Worm (Caenorhabditis elegans): ENCODE results near the gene T16G12.6.

The T16G12.6 gene

DNA sequence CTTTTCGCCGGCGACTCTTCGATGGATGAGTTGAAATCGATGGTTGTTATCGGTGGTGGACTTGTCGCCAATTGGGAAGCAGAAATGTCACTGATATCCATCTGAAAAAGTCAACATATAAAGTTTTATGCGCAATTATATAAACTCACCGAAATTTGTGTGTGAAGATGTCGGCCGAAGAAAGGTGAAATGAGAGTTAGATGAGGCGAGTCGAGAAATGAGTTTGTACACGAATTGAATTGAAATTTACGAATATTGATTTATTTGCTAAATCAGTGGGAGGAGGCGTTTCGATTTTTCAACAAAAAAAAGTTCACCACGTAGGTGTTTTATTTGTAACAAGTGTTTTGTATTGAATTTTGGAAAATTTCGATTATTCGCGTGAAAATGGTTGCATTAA lies 32.0 kb downstream of the T16G12.6 start, which contains the start of gene kel-10:
TSS of gene kel-10 (minus strand) at position 101 of the 400 bp plus-strand sequence.
- TF ChIP-seq him-1 (tag; optimal IDR thresholded peaks at IDR 0.05) = no peak
- TF ChIP-seq madf-3 (GFP tag; IDR thresholded peaks at IDR 0.05) = no peak

- no peak for TF ChIP-seq attf-6 (GFP tag; IDR thresholded peaks at IDR 0.05)
- TF ChIP-seq T07F8.4 (tag; optimal IDR thresholded peaks at IDR 0.05) = no peak
- TF ChIP-seq cebp-2 (GFP tag; IDR thresholded peaks at IDR 0.05) = no peak
- no peak for TF ChIP-seq F55B11.4 (tag; optimal IDR thresholded peaks at IDR 0.05; ENCODE audit: borderline replicate concordance, insufficient read depth)
- TF ChIP-seq Y56A3A.18 (GFP tag; IDR thresholded peaks at IDR 0.05) = no peak
- no peak for TF ChIP-seq dox-1 (GFP tag; IDR thresholded peaks at IDR 0.05)
- TF ChIP-seq B0019.2 (GFP tag; conservative IDR thresholded peaks at IDR 0.05) = no peak
- no peak for TF ChIP-seq nfyb-1 (GFP tag; IDR thresholded peaks at IDR 0.05)
- TF ChIP-seq madf-8 (GFP tag; conservative IDR thresholded peaks at IDR 0.05) = no peak
These were observed 37.0 kb downstream of the T16G12.6 start, which contains the start of gene srt-55 for ce11 chrIII:10106390-10106789. Gene srt-55, minus strand, starts transcription at chrIII:10106490.

ce11 chrIII:10108995-10109394 lies 39.6 kb downstream of the T16G12.6 start, which contains the start of gene T16H12.9:
Gene T16H12.9, plus strand, starts transcription at chrIII:10109295.
- TF ChIP-seq hlh-26 (GFP tag; conservative IDR thresholded peaks at IDR 0.05) (no peak), nhr-179 (tag; optimal IDR thresholded peaks at IDR 0.05) (no peak), F49E8.2 (tag; optimal IDR thresholded peaks at IDR 0.05; ENCODE audit: insufficient read depth) (no peak), unc-130 (GFP tag; optimal IDR thresholded peaks at IDR 0.05) (no peak), F57C9.4 (tag; optimal IDR thresholded peaks at IDR 0.05) (no peak), attf-6 (GFP tag; IDR thresholded peaks at IDR 0.05) (no peak), ccch-3 (GFP tag; optimal IDR thresholded peaks at IDR 0.05) (no peak), dox-1 (GFP tag; IDR thresholded peaks at IDR 0.05) (no peak), mes-4 (tag; optimal IDR thresholded peaks at IDR 0.05) (no peak), ceh-79 (tag; optimal IDR thresholded peaks at IDR 0.05) (no peak), hsf-1 (GFP tag; IDR thresholded peaks at IDR 0.05) (no peak), hmg-20 (GFP tag; IDR thresholded peaks at IDR 0.05) (no peak), nhr-80 (tag; optimal IDR thresholded peaks at IDR 0.05) (no peak), Y67H2A.10 (GFP tag; conservative IDR thresholded peaks at IDR 0.05) (no peak), F23B12.7 (tag; optimal IDR thresholded peaks at IDR 0.05; ENCODE audit: insufficient read depth) (no peak), ztf-22 (GFP tag; optimal IDR thresholded peaks at IDR 0.05) (no peak), C06A6.2 (GFP tag; conservative IDR thresholded peaks at IDR 0.05) (no peak), cebp-2 (GFP tag; IDR thresholded peaks at IDR 0.05) (no peak), ama-1 (optimal IDR thresholded peaks at IDR 0.05) (no peak), ama-1 (GFP tag; optimal IDR thresholded peaks at IDR 0.05) (no peak)

ce11 chrIII:10112958-10113357 lies 43.6 kb downstream of the T16G12.6 start, which contains the start of gene vps-29:
Gene vps-29, minus strand, starts transcription at chrIII:10113058.
- TF ChIP-seq ztf-28 (GFP tag; IDR thresholded peaks at IDR 0.05) (no peak), ztf-6 (GFP tag; IDR thresholded peaks at IDR 0.05) (no peak), F57A8.1 (GFP tag; optimal IDR thresholded peaks at IDR 0.05) (no peak), mel-28 (tag; optimal IDR thresholded peaks at IDR 0.05; ENCODE audit: borderline replicate concordance) (no peak), F22D6.2 (tag; optimal IDR thresholded peaks at IDR 0.05) (no peak), rec-8 (tag; optimal IDR thresholded peaks at IDR 0.05) (no peak), ztf-25 (GFP tag; IDR thresholded peaks at IDR 0.05) (no peak), ztf-3 (GFP tag; optimal IDR thresholded peaks at IDR 0.05) (no peak), nfyb-1 (GFP tag; IDR thresholded peaks at IDR 0.05) (no peak), lin-54 (GFP tag; optimal IDR thresholded peaks at IDR 0.05) (no peak), Y53F4B.3 (GFP tag; IDR thresholded peaks at IDR 0.05) (no peak), ceh-100 (GFP tag; IDR thresholded peaks at IDR 0.05) (no peak), mcd-1 (GFP tag; IDR thresholded peaks at IDR 0.05) (no peak), B0336.3 (GFP tag; IDR thresholded peaks at IDR 0.05) (no peak), B0035.1 (tag; optimal IDR thresholded peaks at IDR 0.05) (no peak), F57C9.4 (tag; optimal IDR thresholded peaks at IDR 0.05) (no peak), nhr-90 (tag; optimal IDR thresholded peaks at IDR 0.05) (no peak), egl-44 (GFP tag; IDR thresholded peaks at IDR 0.05) (no peak), B0261.1 (tag; optimal IDR thresholded peaks at IDR 0.05) (no peak)
